Worm (Caenorhabditis elegans) whole organism, L1 larva: ENCODE data around the gene srx-43.

ENCODE experiments used
- ama-1 ChIP-seq: fragments of 150-350 bp; optimal IDR thresholded peaks from 2 replicates; lab custom pipeline; 2014
- dsc-1 ChIP-seq: sonication (generic microtip); optimal IDR thresholded peaks from 2 replicates; lab custom pipeline; 2016; ENCODE audit warnings: mild to moderate bottlenecking, missing genetic modification characterization, missing compliant biosample characterization
- efl-1 ChIP-seq, 4 experiments: fragments of 150-350 bp; optimal IDR thresholded peaks in 3 of 4; peaks in 1 of 4; 1 replicate in 1 of 4; 2 replicates in 3 of 4; lab custom pipeline; 2014; ENCODE audit warnings: missing biosample characterization in 2 of 4, missing genetic modification characterization in 2 of 4, missing genetic modification reagents in 2 of 4
- egl-27 ChIP-seq, 2 experiments: fragments of 150-350 bp in 1 of 2; sonication (generic microtip); optimal IDR thresholded peaks; 3 replicates each; lab custom pipeline; 2017 to 2018; ENCODE audit warnings: missing biosample characterization in 2 of 2, missing genetic modification characterization in 2 of 2, missing genetic modification reagents in 2 of 2
- lin-15B ChIP-seq: fragments of 150-350 bp; sonication (generic microtip); optimal IDR thresholded peaks from 3 replicates; lab custom pipeline; 2014; ENCODE audit warnings: missing biosample characterization, missing genetic modification characterization
- nhr-76 ChIP-seq: sonication (generic microtip); optimal IDR thresholded peaks from 2 replicates; lab custom pipeline; 2017; ENCODE audit warnings: missing biosample characterization, missing genetic modification characterization
- pqm-1 ChIP-seq: sonication (generic microtip); optimal IDR thresholded peaks from 3 replicates; lab custom pipeline; 2017; ENCODE audit warnings: missing biosample characterization, missing genetic modification characterization

- no peak for TF ChIP-seq pqm-1 (tag; lab: Kevin White, UChicago)
- no peak for TF ChIP-seq ama-1 (lab: Kevin White, UChicago)
- no peak for TF ChIP-seq egl-27 (tag; optimal IDR thresholded peaks at IDR 0.05; lab: Kevin White, UChicago)
- TF ChIP-seq dsc-1 (tag; lab: Kevin White, UChicago), result no peak
- TF ChIP-seq efl-1 (optimal IDR thresholded peaks at IDR 0.05; lab: Kevin White, UChicago), result no peak
- TF ChIP-seq efl-1 (GFP tag; optimal IDR thresholded peaks at IDR 0.05 in 1 of 2; lab: Kevin White, UChicago), result no peak
- TF ChIP-seq lin-15B, result no peak
- TF ChIP-seq nhr-76 (tag; lab: Kevin White, UChicago), result no peak
Measured at ce11 chrV:16061993-16062392, 44.2 kb downstream of the srx-43 start, which contains the start of gene fbxa-100.
